Worm (Caenorhabditis elegans) whole organism, mixed stage, embryonic: ENCODE measurements around the gene rpl-28.

Experiments used
- ham-2 ChIP-seq: fragments of 200-800 bp; sonication (Bioruptor generic); optimal IDR thresholded peaks from 2 replicates; lab custom pipeline; 2018; ENCODE audit warnings: mild to moderate bottlenecking, missing genetic modification characterization, missing compliant biosample characterization
- lin-13 ChIP-seq: fragments of 150-350 bp; optimal IDR thresholded peaks from 2 replicates; lab custom pipeline; 2014; ENCODE audit warnings: missing biosample characterization, missing genetic modification characterization
- lsy-2 ChIP-seq: fragments of 150-350 bp; optimal IDR thresholded peaks from 2 replicates; lab custom pipeline; 2014; ENCODE audit warnings: missing biosample characterization, missing genetic modification characterization
- mab-5 ChIP-seq: fragments of 150-350 bp; optimal IDR thresholded peaks from 2 replicates; lab custom pipeline; 2014; ENCODE audit warnings: missing biosample characterization, missing genetic modification characterization
- mls-2 ChIP-seq: sonication (generic microtip); optimal IDR thresholded peaks from 2 replicates; lab custom pipeline; 2016; ENCODE audit warnings: mild to moderate bottlenecking, missing genetic modification characterization, moderate library complexity, missing compliant biosample characterization
- nhr-76 ChIP-seq: sonication (generic microtip); optimal IDR thresholded peaks from 2 replicates; lab custom pipeline; 2017; ENCODE audit warnings: missing biosample characterization, missing genetic modification characterization
- pha-4 ChIP-seq: fragments of 150-350 bp; optimal IDR thresholded peaks from 2 replicates; lab custom pipeline; 2018; ENCODE audit warnings: missing biosample characterization, missing genetic modification reagents, missing genetic modification characterization
- unc-39 ChIP-seq: fragments of 150-350 bp; optimal IDR thresholded peaks from 2 replicates; lab custom pipeline; 2014; ENCODE audit warnings: missing biosample characterization, missing genetic modification characterization
- unc-62 ChIP-seq: fragments of 150-350 bp; optimal IDR thresholded peaks from 2 replicates; lab custom pipeline; 2014; ENCODE audit warnings: missing biosample characterization, missing genetic modification reagents, missing genetic modification characterization
- ztf-11 ChIP-seq: fragments of 150-350 bp; optimal IDR thresholded peaks from 2 replicates; lab custom pipeline; 2014; ENCODE audit warnings: missing biosample characterization, missing genetic modification characterization

DNA sequence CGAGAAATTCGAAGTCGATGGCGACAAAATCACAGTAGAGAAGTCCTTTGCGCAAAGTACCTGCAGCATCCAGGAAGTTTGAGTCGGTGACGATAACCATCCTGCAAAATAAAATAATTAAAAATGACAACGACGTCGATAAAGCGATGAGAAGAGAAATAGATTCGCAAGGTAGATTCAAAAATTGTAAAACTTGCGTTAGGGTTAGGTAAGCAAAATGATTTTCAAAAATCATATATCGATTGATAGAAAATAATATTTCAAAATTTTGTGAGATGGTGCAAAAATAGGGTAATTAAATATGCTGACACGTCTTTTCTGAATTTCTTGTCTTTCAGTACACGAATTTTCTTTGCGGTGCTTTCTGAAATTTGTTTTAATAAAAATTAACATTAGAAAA is 32.8 kb downstream of the rpl-28 start, which contains the start of gene parn-1:
- no peak for TF ChIP-seq mab-5 (tag; lab: Kevin White, UChicago)
- no peak for TF ChIP-seq pha-4 (tag; lab: Kevin White, UChicago)
- no peak for TF ChIP-seq ztf-11 (tag; lab: Kevin White, UChicago)
- no peak for TF ChIP-seq lsy-2 (tag; lab: Kevin White, UChicago)
- no peak for TF ChIP-seq nhr-76 (tag; lab: Kevin White, UChicago)
- no peak for TF ChIP-seq unc-62 (GFP tag; lab: Kevin White, UChicago)
- no peak for TF ChIP-seq unc-39 (tag; lab: Kevin White, UChicago)
- no peak for TF ChIP-seq ham-2 (GFP tag; lab: Kevin White, UChicago)
- TF ChIP-seq mls-2 (tag; lab: Kevin White, UChicago): no peak
- no peak for TF ChIP-seq lin-13 (tag; lab: Kevin White, UChicago)
